Fruit fly (Drosophila melanogaster): Measurements from ENCODE around the gene CG34436.

CG34436 gene

dm6 chr3R:28327709-28328467 lies 45.5 kb downstream of the CG34436 start:
- TF ChIP-seq Jra (GFP tag; optimal IDR thresholded peaks at IDR 0.05) = no peak

- TF ChIP-seq rgr (GFP tag; optimal IDR thresholded peaks at IDR 0.05) (peak; percentile 4), fru (GFP tag; optimal IDR thresholded peaks at IDR 0.05) (peak; percentile 7), Hr83 (GFP tag; optimal IDR thresholded peaks at IDR 0.05; ENCODE audit: poor library complexity, severe bottlenecking) (peak; percentile 32), Mio (GFP tag; optimal IDR thresholded peaks at IDR 0.05) (no peak), jim (GFP tag; optimal IDR thresholded peaks at IDR 0.05) (no peak), ey (GFP tag; optimal IDR thresholded peaks at IDR 0.05) (peak; percentile 8), sv (GFP tag; optimal IDR thresholded peaks at IDR 0.05) (peak; percentile 54), Hnf4 (GFP tag; optimal IDR thresholded peaks at IDR 0.05) (no peak), dsf (GFP tag; optimal IDR thresholded peaks at IDR 0.05; ENCODE audit: borderline replicate concordance) (no peak), dl (GFP tag; optimal IDR thresholded peaks at IDR 0.05; ENCODE audit: insufficient read depth in 1 of 2, partially characterized antibody in 2 of 2) (no peak), h (GFP tag; optimal IDR thresholded peaks at IDR 0.05) (no peak), tai (GFP tag; optimal IDR thresholded peaks at IDR 0.05) (peak; percentile 12), foxo (GFP tag; optimal IDR thresholded peaks at IDR 0.05) (peak in 1 of 2 experiments; percentile 26)
Measured at dm6 chr3R:28328780-28329546, 46.6 kb downstream of the CG34436 start.

dm6 chr3R:28330266-28331125 lies 48.1 kb downstream of the CG34436 start:
- no peak for TF ChIP-seq sv (GFP tag; optimal IDR thresholded peaks at IDR 0.05)
- TF ChIP-seq dl (GFP tag; optimal IDR thresholded peaks at IDR 0.05; ENCODE audit: insufficient read depth in 1 of 2, partially characterized antibody in 2 of 2) = peak; percentile 25 to 50
- peak; percentile 74 for TF ChIP-seq Dif (GFP tag; optimal IDR thresholded peaks at IDR 0.05; ENCODE audit: partially characterized antibody)
- no peak for TF ChIP-seq dsf (GFP tag; optimal IDR thresholded peaks at IDR 0.05; ENCODE audit: borderline replicate concordance)
- TF ChIP-seq rgr (GFP tag; optimal IDR thresholded peaks at IDR 0.05) = peak; percentile 25
- peak; percentile 2 for TF ChIP-seq woc (GFP tag; optimal IDR thresholded peaks at IDR 0.05)
- peak in 1 of 2 experiments; percentile 5 for TF ChIP-seq foxo (GFP tag; optimal IDR thresholded peaks at IDR 0.05)
- TF ChIP-seq h (GFP tag; optimal IDR thresholded peaks at IDR 0.05) = peak; percentile 52
- peak; percentile 12 for TF ChIP-seq fru (GFP tag; optimal IDR thresholded peaks at IDR 0.05)
- TF ChIP-seq brk (GFP tag; optimal IDR thresholded peaks at IDR 0.05) = no peak
- no peak for TF ChIP-seq Mio (GFP tag; optimal IDR thresholded peaks at IDR 0.05)
- peak; percentile 40 for TF ChIP-seq Myc (optimal IDR thresholded peaks at IDR 0.05)
- TF ChIP-seq GATAd (GFP tag; optimal IDR thresholded peaks at IDR 0.05) = peak; percentile 5
- peak; percentile 15 for TF ChIP-seq HLH106 (tag; optimal IDR thresholded peaks at IDR 0.05)
- peak; percentile 18 for TF ChIP-seq sage (GFP tag; optimal IDR thresholded peaks at IDR 0.05)
- TF ChIP-seq psq (GFP tag; optimal IDR thresholded peaks at IDR 0.05) = peak; percentile 76

dm6 chr3R:28331126-28331490 lies 48.7 kb downstream of the CG34436 start:
- no peak for TF ChIP-seq Hr83 (GFP tag; optimal IDR thresholded peaks at IDR 0.05; ENCODE audit: poor library complexity, severe bottlenecking)

dm6 chr3R:28332137-28332671 lies 49.8 kb downstream of the CG34436 start:
- TF ChIP-seq usp (GFP tag; optimal IDR thresholded peaks at IDR 0.05) (no peak), psq (GFP tag; optimal IDR thresholded peaks at IDR 0.05) (peak; percentile 20), rgr (GFP tag; optimal IDR thresholded peaks at IDR 0.05) (peak; percentile 15), dl (GFP tag; optimal IDR thresholded peaks at IDR 0.05; ENCODE audit: insufficient read depth in 1 of 2, partially characterized antibody in 2 of 2) (no peak), sv (GFP tag; optimal IDR thresholded peaks at IDR 0.05) (peak; percentile 33), foxo (GFP tag; optimal IDR thresholded peaks at IDR 0.05) (peak in 1 of 2 experiments; percentile 12)

Data from whole organism, wandering third instar larva.